Worm (Caenorhabditis elegans) whole organism, late embryonic: ENCODE results near the gene btb-14.

Experiments used
- C38D4.7 ChIP-seq: fragments of 200-800 bp; sonication (Bioruptor generic); optimal IDR thresholded peaks from 2 replicates; lab custom pipeline; 2018; ENCODE audit warnings: mild to moderate bottlenecking, missing genetic modification characterization, moderate library complexity, missing compliant biosample characterization
- F13H6.1 ChIP-seq: sonication (generic microtip); optimal IDR thresholded peaks from 2 replicates; lab custom pipeline; 2016; ENCODE audit warnings: missing genetic modification characterization, missing compliant biosample characterization
- K02D7.2 ChIP-seq: sonication (generic microtip); optimal IDR thresholded peaks from 2 replicates; lab custom pipeline; 2017; ENCODE audit warnings: mild to moderate bottlenecking, missing genetic modification characterization, missing compliant biosample characterization
- K09A11.1 ChIP-seq: sonication (generic microtip); optimal IDR thresholded peaks from 2 replicates; lab custom pipeline; 2017; ENCODE audit warnings: antibody characterized with exemption, mild to moderate bottlenecking, missing genetic modification characterization, missing compliant biosample characterization; ENCODE audit not compliant: insufficient read depth
- ama-1 ChIP-seq: fragments of 150-350 bp; optimal IDR thresholded peaks from 2 replicates; lab custom pipeline; 2014
- ceh-14 ChIP-seq: sonication (generic microtip); optimal IDR thresholded peaks from 2 replicates; lab custom pipeline; 2016; ENCODE audit warnings: missing genotype, missing genetic modification characterization, missing compliant biosample characterization
- ceh-2 ChIP-seq: sonication (generic microtip); optimal IDR thresholded peaks from 2 replicates; lab custom pipeline; 2016; ENCODE audit warnings: missing genotype, missing genetic modification characterization, missing compliant biosample characterization
- ceh-22 ChIP-seq: sonication (generic microtip); optimal IDR thresholded peaks from 2 replicates; lab custom pipeline; 2017; ENCODE audit warnings: missing biosample characterization, missing genetic modification characterization
- ceh-24 ChIP-seq: sonication (generic microtip); optimal IDR thresholded peaks from 2 replicates; lab custom pipeline; 2016; ENCODE audit warnings: mild to moderate bottlenecking, missing genetic modification characterization, missing compliant biosample characterization
- ceh-31 ChIP-seq: sonication (generic microtip); optimal IDR thresholded peaks from 2 replicates; lab custom pipeline; 2016; ENCODE audit warnings: missing genetic modification characterization, missing compliant biosample characterization
- ceh-34 ChIP-seq: sonication (generic microtip); optimal IDR thresholded peaks from 2 replicates; lab custom pipeline; 2016; ENCODE audit warnings: mild to moderate bottlenecking, missing genetic modification characterization, missing compliant biosample characterization
- ceh-6 ChIP-seq: fragments of 200-800 bp; sonication (Bioruptor generic); optimal IDR thresholded peaks from 2 replicates; lab custom pipeline; 2018; ENCODE audit warnings: mild to moderate bottlenecking, missing genetic modification characterization, missing compliant biosample characterization
- dmd-4 ChIP-seq: sonication (generic microtip); optimal IDR thresholded peaks from 2 replicates; lab custom pipeline; 2016; ENCODE audit warnings: borderline replicate concordance, missing genetic modification characterization, missing compliant biosample characterization
- elt-4 ChIP-seq: sonication (generic microtip); optimal IDR thresholded peaks from 2 replicates; lab custom pipeline; 2016; ENCODE audit warnings: missing genetic modification characterization, missing compliant biosample characterization
- eyg-1 ChIP-seq: sonication (generic microtip); optimal IDR thresholded peaks from 2 replicates; lab custom pipeline; 2016; ENCODE audit warnings: missing genotype, missing genetic modification characterization, missing compliant biosample characterization
- fkh-6 ChIP-seq: sonication (generic microtip); optimal IDR thresholded peaks from 2 replicates; lab custom pipeline; 2016; ENCODE audit warnings: missing genetic modification characterization, missing compliant biosample characterization
- gmeb-2 ChIP-seq: sonication (generic microtip); optimal IDR thresholded peaks from 2 replicates; lab custom pipeline; 2016; ENCODE audit warnings: missing genetic modification characterization, inconsistent platforms, missing compliant biosample characterization
- hlh-6 ChIP-seq: sonication (generic microtip); optimal IDR thresholded peaks from 2 replicates; lab custom pipeline; 2016; ENCODE audit warnings: missing genotype, missing genetic modification characterization, missing compliant biosample characterization
- lin-11 ChIP-seq: fragments of 200-800 bp; sonication (Bioruptor generic); optimal IDR thresholded peaks from 2 replicates; lab custom pipeline; 2018; ENCODE audit warnings: mild to moderate bottlenecking, missing genetic modification characterization, missing compliant biosample characterization
- mec-3 ChIP-seq: sonication (generic microtip); optimal IDR thresholded peaks from 2 replicates; lab custom pipeline; 2016; ENCODE audit warnings: borderline replicate concordance, missing genetic modification characterization, missing compliant biosample characterization
- nhr-11 ChIP-seq: fragments of 150-350 bp; optimal IDR thresholded peaks from 2 replicates; lab custom pipeline; 2014; ENCODE audit warnings: missing biosample characterization, missing genetic modification characterization
- nhr-232 ChIP-seq: sonication (generic microtip); optimal IDR thresholded peaks from 2 replicates; lab custom pipeline; 2016; ENCODE audit warnings: missing genetic modification characterization, missing compliant biosample characterization
- npax-4 ChIP-seq: sonication (generic microtip); optimal IDR thresholded peaks from 2 replicates; lab custom pipeline; 2016; ENCODE audit warnings: missing genetic modification characterization, missing compliant biosample characterization
- odd-2 ChIP-seq: sonication (generic microtip); optimal IDR thresholded peaks from 2 replicates; lab custom pipeline; 2017; ENCODE audit warnings: antibody characterized with exemption, mild to moderate bottlenecking, missing genetic modification characterization, missing compliant biosample characterization
- pag-3 ChIP-seq: sonication (generic microtip); optimal IDR thresholded peaks from 2 replicates; lab custom pipeline; 2016; ENCODE audit warnings: missing compliant biosample characterization, missing genetic modification characterization, borderline replicate concordance
- pat-9 ChIP-seq: fragments of 200-800 bp; sonication (Bioruptor generic); optimal IDR thresholded peaks from 2 replicates; lab custom pipeline; 2018; ENCODE audit warnings: mild to moderate bottlenecking, missing genetic modification characterization, moderate library complexity, missing compliant biosample characterization
- pax-1 ChIP-seq: fragments of 150-350 bp; optimal IDR thresholded peaks from 2 replicates; lab custom pipeline; 2014; ENCODE audit warnings: missing biosample characterization, missing genetic modification characterization
- pha-4 ChIP-seq: fragments of 150-350 bp; optimal IDR thresholded peaks from 2 replicates; lab custom pipeline; 2018; ENCODE audit warnings: missing biosample characterization, missing genetic modification reagents, missing genetic modification characterization
- pqm-1 ChIP-seq: sonication (generic microtip); optimal IDR thresholded peaks from 2 replicates; lab custom pipeline; 2016; ENCODE audit warnings: missing genetic modification characterization, missing compliant biosample characterization
- ref-2 ChIP-seq: sonication (generic microtip); optimal IDR thresholded peaks from 2 replicates; lab custom pipeline; 2016; ENCODE audit warnings: missing genetic modification characterization, missing compliant biosample characterization
- sox-2 ChIP-seq: fragments of 200-800 bp; sonication (Bioruptor generic); IDR thresholded peaks from 2 replicates; pipeline ENCODE4 v1.3.6; 2022; ENCODE audit warnings: missing genetic modification reagents, missing genetic modification characterization, missing compliant biosample characterization
- tbx-7 ChIP-seq: sonication (generic microtip); optimal IDR thresholded peaks from 2 replicates; lab custom pipeline; 2016; ENCODE audit warnings: missing genotype, missing genetic modification characterization, missing compliant biosample characterization
- ttx-3 ChIP-seq: sonication (generic microtip); optimal IDR thresholded peaks from 2 replicates; lab custom pipeline; 2016; ENCODE audit warnings: missing genetic modification reagents, missing genetic modification characterization, missing compliant biosample characterization
- unc-3 ChIP-seq, 2 experiments: fragments of 200-800 bp in 1 of 2; sonication (Bioruptor generic) in 1 of 2; sonication (generic microtip) in 1 of 2; conservative IDR thresholded peaks in 1 of 2; optimal IDR thresholded peaks in 1 of 2; 2 replicates each; pipeline versions ENCODE4 v1.3.6 to Lab custom; 2016 to 2022; ENCODE audit warnings: missing compliant biosample characterization in 2 of 2, missing genetic modification characterization in 2 of 2, missing genetic modification reagents in 1 of 2
- unc-42 ChIP-seq: sonication (generic microtip); optimal IDR thresholded peaks from 2 replicates; lab custom pipeline; 2016; ENCODE audit warnings: missing genotype, missing genetic modification characterization, missing compliant biosample characterization
- unc-55 ChIP-seq: sonication (generic microtip); optimal IDR thresholded peaks from 2 replicates; lab custom pipeline; 2017; ENCODE audit warnings: missing biosample characterization, missing genetic modification reagents, missing genetic modification characterization
- unc-86 ChIP-seq: sonication (generic microtip); optimal IDR thresholded peaks from 2 replicates; lab custom pipeline; 2016; ENCODE audit warnings: missing genetic modification characterization, missing compliant biosample characterization

Gene btb-14

DNA sequence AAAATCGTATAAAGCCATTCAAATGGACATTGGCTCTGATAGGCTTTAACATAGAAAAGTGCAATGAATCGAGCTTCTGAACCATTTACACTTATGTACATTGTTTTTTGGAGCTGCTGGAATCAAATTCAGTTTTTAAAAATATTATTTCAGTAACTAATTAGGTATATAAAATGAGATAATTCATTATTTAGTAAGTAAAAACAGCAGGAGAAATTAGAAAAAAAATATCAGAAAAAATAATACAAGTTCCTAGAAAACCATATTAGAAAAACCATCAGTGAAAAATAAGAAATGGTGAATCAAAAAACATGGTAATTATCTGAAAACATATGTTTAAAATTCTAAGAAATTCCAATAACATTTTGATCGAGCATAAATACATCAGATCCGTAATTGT is 14.4 kb downstream of the btb-14 start, which contains the start of gene F57G9.7:
TSS of gene F57G9.7 (minus strand) at position 101 of the 400 bp plus-strand sequence.
- TF ChIP-seq ceh-22 (no peak), pax-1 (tag; lab: Kevin White, UChicago) (no peak), ceh-2 (no peak), ceh-24 (no peak), fkh-6 (tag; lab: Kevin White, UChicago) (no peak), ceh-34 (tag; lab: Kevin White, UChicago) (no peak), gmeb-2 (tag; lab: Kevin White, UChicago) (no peak), nhr-232 (no peak), unc-86 (tag; lab: Kevin White, UChicago) (no peak), K09A11.1 (no peak), hlh-6 (no peak)
- TF ChIP-seq, all 69 proteins: peak for 0

ce11 chrII:12401791-12402190 is 18.5 kb downstream of the btb-14 start, which contains the start of gene sre-29:
Gene sre-29, minus strand, starts transcription at chrII:12401891.
- TF ChIP-seq pha-4 (tag; lab: Kevin White, UChicago) (no peak), elt-4 (no peak), eyg-1 (tag; lab: Kevin White, UChicago) (no peak), odd-2 (tag; lab: Kevin White, UChicago) (no peak), unc-86 (tag; lab: Kevin White, UChicago) (no peak), K02D7.2 (tag; lab: Kevin White, UChicago) (no peak), hlh-6 (no peak), dmd-4 (tag; lab: Kevin White, UChicago) (no peak), pag-3 (tag; lab: Kevin White, UChicago) (no peak), pqm-1 (no peak), ceh-14 (tag; lab: Kevin White, UChicago) (no peak), nhr-11 (tag; lab: Kevin White, UChicago) (no peak), tbx-7 (no peak), unc-55 (GFP tag; lab: Kevin White, UChicago) (no peak), sox-2 (GFP tag; lab: Robert Waterston, UW) (no peak), ceh-31 (tag; lab: Kevin White, UChicago) (no peak), F13H6.1 (tag; lab: Kevin White, UChicago) (no peak), ref-2 (tag; lab: Kevin White, UChicago) (no peak), K09A11.1 (no peak), pat-9 (no peak)

ce11 chrII:12406394-12406793 is 23.1 kb downstream of the btb-14 start, which contains the start of gene sre-30:
Gene sre-30, minus strand, starts transcription at chrII:12406494.
- TF ChIP-seq K09A11.1 (no peak), ceh-6 (GFP tag; lab: Kevin White, UChicago) (no peak), ceh-31 (tag; lab: Kevin White, UChicago) (no peak), pax-1 (tag; lab: Kevin White, UChicago) (no peak), sox-2 (GFP tag; lab: Robert Waterston, UW) (no peak), ceh-2 (no peak), fkh-6 (tag; lab: Kevin White, UChicago) (no peak), ceh-14 (tag; lab: Kevin White, UChicago) (no peak), unc-3 (GFP tag; conservative IDR thresholded peaks at IDR 0.05; lab: Robert Waterston, UW) (no peak), unc-3 (tag; optimal IDR thresholded peaks at IDR 0.05; lab: Kevin White, UChicago) (no peak), pag-3 (tag; lab: Kevin White, UChicago) (no peak), pha-4 (tag; lab: Kevin White, UChicago) (no peak), lin-11 (tag; lab: Kevin White, UChicago) (no peak), ama-1 (lab: Kevin White, UChicago) (no peak), dmd-4 (tag; lab: Kevin White, UChicago) (no peak), npax-4 (tag; lab: Kevin White, UChicago) (no peak), mec-3 (tag; lab: Kevin White, UChicago) (no peak), C38D4.7 (no peak), elt-4 (no peak)

DNA sequence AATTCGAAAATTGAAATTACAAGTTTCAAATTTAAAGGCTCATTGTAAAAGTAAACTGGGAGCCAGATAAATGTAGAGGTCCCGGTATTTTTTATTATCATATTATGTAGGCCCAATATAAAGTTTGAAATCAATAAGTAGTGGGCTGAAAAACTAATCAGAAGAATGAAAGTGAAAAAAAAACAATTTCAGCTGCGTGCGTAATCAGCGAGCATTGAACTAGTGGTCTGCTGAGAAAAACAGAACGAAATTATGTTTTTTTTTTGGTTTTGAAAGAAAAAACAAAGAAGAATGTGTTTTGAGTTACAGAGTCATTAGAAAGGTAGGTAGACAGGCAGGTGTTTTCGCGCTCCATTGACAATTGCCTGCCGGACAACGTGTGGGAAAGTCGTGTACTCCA is 25.5 kb downstream of the btb-14 start, which contains the start of gene sre-31:
TSS of gene sre-31 (minus strand) at position 101 of the 400 bp plus-strand sequence.
- TF ChIP-seq unc-42 (tag; lab: Kevin White, UChicago) (no peak), ttx-3 (tag; lab: Kevin White, UChicago) (no peak), npax-4 (tag; lab: Kevin White, UChicago) (no peak)
